Worm (Caenorhabditis elegans): Measurements from ENCODE around the gene T05C12.4.

Gene T05C12.4

ce11 chrII:8193126-8193525 lies 12.9 kb upstream of the T05C12.4 start, which contains the start of gene T05C12.9:
TSS of gene T05C12.9 (minus strand) at chrII:8193226.
- TF ChIP-seq lin-38 (GFP tag; IDR thresholded peaks at IDR 0.05) (no peak), madf-5 (GFP tag; IDR thresholded peaks at IDR 0.05) (no peak), tag-97 (GFP tag; IDR thresholded peaks at IDR 0.05) (no peak), lin-39 (tag; optimal IDR thresholded peaks at IDR 0.05) (no peak), nhr-41 (GFP tag; IDR thresholded peaks at IDR 0.05) (no peak), mdt-29 (GFP tag; IDR thresholded peaks at IDR 0.05) (no peak), zip-11 (GFP tag; IDR thresholded peaks at IDR 0.05) (no peak), arid-1 (GFP tag; conservative IDR thresholded peaks at IDR 0.05) (no peak), mxl-2 (GFP tag; conservative IDR thresholded peaks at IDR 0.05) (no peak), F44E2.7 (GFP tag; IDR thresholded peaks at IDR 0.05) (no peak), skn-1 (tag; optimal IDR thresholded peaks at IDR 0.05) (no peak), lin-1 (GFP tag; IDR thresholded peaks at IDR 0.05) (no peak), dpl-1 (GFP tag; optimal IDR thresholded peaks at IDR 0.05) (no peak), Y48G9A.11 (GFP tag; IDR thresholded peaks at IDR 0.05) (no peak)

ce11 chrII:8190455-8190854 lies 10.3 kb upstream of the T05C12.4 start, which contains the start of gene T05C12.8:
TSS of gene T05C12.8 (minus strand) at chrII:8190555.
- TF ChIP-seq ctbp-1 (GFP tag; IDR thresholded peaks at IDR 0.05) (no peak), jun-1 (tag; optimal IDR thresholded peaks at IDR 0.05) (no peak)

- TF ChIP-seq lin-38 (GFP tag; IDR thresholded peaks at IDR 0.05) (peak; percentile 54; the same call in 1 of the 2 replicates), lin-1 (GFP tag; IDR thresholded peaks at IDR 0.05) (0 out of 2 replicates have a peak, but pooled peaks have one; percentile 9), sdz-12 (GFP tag; optimal IDR thresholded peaks at IDR 0.05) (no peak), ctbp-1 (GFP tag; IDR thresholded peaks at IDR 0.05) (peak; percentile 26; the same call in 1 of the 2 replicates), Y75B8A.6 (GFP tag; IDR thresholded peaks at IDR 0.05) (no peak), tra-1 (GFP tag; IDR thresholded peaks at IDR 0.05) (no peak), nhr-111 (GFP tag; optimal IDR thresholded peaks at IDR 0.05) (peak; percentile 29), F49E8.2 (tag; optimal IDR thresholded peaks at IDR 0.05; ENCODE audit: borderline replicate concordance) (peak; percentile 6)
Observed at ce11 chrII:8187516-8187915, 7.3 kb upstream of the T05C12.4 start.

ce11 chrII:8185016-8185493 lies 4.9 kb upstream of the T05C12.4 start, which contains the start of the genes mig-5 and cct-1:
TSS of gene mig-5 (minus strand) at chrII:8185023.
TSS of gene cct-1 (plus strand) at chrII:8185443.
- TF ChIP-seq unc-39 (tag; optimal IDR thresholded peaks at IDR 0.05): no peak
- peak; percentile 81 for TF ChIP-seq zip-2 (tag; optimal IDR thresholded peaks at IDR 0.05)
- peak; percentile 41 for TF ChIP-seq Y5F2A.4 (GFP tag; optimal IDR thresholded peaks at IDR 0.05)
- TF ChIP-seq zip-11 (GFP tag; IDR thresholded peaks at IDR 0.05): no peak
- no peak for TF ChIP-seq Y75B8A.6 (GFP tag; IDR thresholded peaks at IDR 0.05)
- TF ChIP-seq lim-7 (GFP tag; IDR thresholded peaks at IDR 0.05): no peak
- TF ChIP-seq ceh-20 (GFP tag; IDR thresholded peaks at IDR 0.05): peak; percentile 92
- TF ChIP-seq vab-7 (GFP tag; IDR thresholded peaks at IDR 0.05): 0 out of 2 replicates have a peak, but pooled peaks have one; percentile 29
- TF ChIP-seq nhr-237 (tag; optimal IDR thresholded peaks at IDR 0.05): peak; percentile 49
- no peak for TF ChIP-seq dmd-8 (GFP tag; IDR thresholded peaks at IDR 0.05)
- TF ChIP-seq mxl-2 (GFP tag; conservative IDR thresholded peaks at IDR 0.05): peak; percentile 57; the same call in 1 of the 2 replicates
- no peak for TF ChIP-seq skn-1 (tag; optimal IDR thresholded peaks at IDR 0.05)
- peak; percentile 96 for TF ChIP-seq php-3 (GFP tag; IDR thresholded peaks at IDR 0.05)
- peak; percentile 87 for TF ChIP-seq lin-13 (GFP tag; optimal IDR thresholded peaks at IDR 0.05)
- no peak for TF ChIP-seq sdz-12 (GFP tag; optimal IDR thresholded peaks at IDR 0.05)
- TF ChIP-seq spr-3 (GFP tag; optimal IDR thresholded peaks at IDR 0.05): peak; percentile 78
- TF ChIP-seq daf-16 (GFP tag; optimal IDR thresholded peaks at IDR 0.05): peak; percentile 61 to 87
- TF ChIP-seq daf-16 (tag; optimal IDR thresholded peaks at IDR 0.05): peak; percentile 84
- TF ChIP-seq ces-1 (GFP tag; optimal IDR thresholded peaks at IDR 0.05): peak; percentile 72
- peak; percentile 91 for TF ChIP-seq nhr-28 (tag; optimal IDR thresholded peaks at IDR 0.05)
- peak; percentile 9 for TF ChIP-seq fos-1 (tag; optimal IDR thresholded peaks at IDR 0.05)
- TF ChIP-seq ztf-7 (tag; optimal IDR thresholded peaks at IDR 0.05): peak; percentile 87
- peak; percentile 25 for TF ChIP-seq ceh-28 (tag; optimal IDR thresholded peaks at IDR 0.05)
- peak; percentile 53 for TF ChIP-seq ceh-32 (tag; optimal IDR thresholded peaks at IDR 0.05; ENCODE audit: poor library complexity)
- TF ChIP-seq snpc-1.2 (GFP tag; IDR thresholded peaks at IDR 0.05): no peak
- TF ChIP-seq daf-19 (GFP tag; conservative IDR thresholded peaks at IDR 0.05): no peak
- peak; percentile 93 for TF ChIP-seq ctbp-1 (GFP tag; IDR thresholded peaks at IDR 0.05)
- TF ChIP-seq F49E8.2 (tag; optimal IDR thresholded peaks at IDR 0.05; ENCODE audit: borderline replicate concordance): no peak
- TF ChIP-seq Y105C5A.15 (GFP tag; IDR thresholded peaks at IDR 0.05): no peak
- TF ChIP-seq ztf-11 (tag; optimal IDR thresholded peaks at IDR 0.05): no peak
- TF ChIP-seq aly-2 (tag; optimal IDR thresholded peaks at IDR 0.05): no peak
